Worm (Caenorhabditis elegans) whole organism, young adult: ENCODE data around the gene sir-2.3.
A peak's percentile ranks its signal among the peaks of the same experiment; 100 is the strongest.

ENCODE experiments used
- B0336.3 ChIP-seq: fragments of 200-800 bp; sonication (Bioruptor generic); IDR thresholded peaks from 2 replicates; pipeline ENCODE4 v1.3.6; 2022; ENCODE audit warnings: missing genetic modification characterization, missing compliant biosample characterization
- C17E4.6 ChIP-seq: fragments of 200-800 bp; sonication (Bioruptor generic); IDR thresholded peaks from 2 replicates; pipeline ENCODE4 v1.3.6; 2022; ENCODE audit warnings: missing genetic modification reagents, missing genetic modification characterization, missing compliant biosample characterization
- F23B12.7 ChIP-seq: sonication (generic microtip); optimal IDR thresholded peaks from 2 replicates; lab custom pipeline; 2017; ENCODE audit warnings: missing genetic modification characterization, mild to moderate bottlenecking, missing compliant biosample characterization, antibody characterized with exemption, moderate library complexity; ENCODE audit not compliant: insufficient read depth
- F39B2.1 ChIP-seq: fragments of 200-800 bp; sonication (Bioruptor generic); IDR thresholded peaks from 2 replicates; pipeline ENCODE4 v1.3.6; 2022; ENCODE audit warnings: missing genetic modification reagents, missing genetic modification characterization, missing compliant biosample characterization
- F52B5.7 ChIP-seq: sonication (generic microtip); optimal IDR thresholded peaks from 2 replicates; lab custom pipeline; 2016; ENCODE audit warnings: mild to moderate bottlenecking, missing genetic modification characterization, missing compliant biosample characterization
- Y53G8AR.9 ChIP-seq: fragments of 200-800 bp; sonication (Bioruptor generic); conservative IDR thresholded peaks from 2 replicates; pipeline ENCODE4 v1.3.6; 2022; ENCODE audit warnings: missing genetic modification reagents, missing genetic modification characterization, missing compliant biosample characterization
- atf-7 ChIP-seq: sonication (generic microtip); optimal IDR thresholded peaks from 2 replicates; lab custom pipeline; 2017; ENCODE audit warnings: mild to moderate bottlenecking, missing genetic modification characterization, missing compliant biosample characterization
- athp-1 ChIP-seq: sonication (generic microtip); optimal IDR thresholded peaks from 2 replicates; lab custom pipeline; 2017; ENCODE audit warnings: mild to moderate bottlenecking, missing genetic modification characterization, missing compliant biosample characterization
- attf-5 ChIP-seq: fragments of 200-800 bp; sonication (Bioruptor generic); optimal IDR thresholded peaks from 2 replicates; lab custom pipeline; 2018; ENCODE audit warnings: mild to moderate bottlenecking, missing genetic modification characterization, missing compliant biosample characterization
- cebp-1 ChIP-seq, 2 experiments: fragments of 200-800 bp in 1 of 2; sonication (Bioruptor generic) in 1 of 2; sonication (generic microtip) in 1 of 2; IDR thresholded peaks in 1 of 2; optimal IDR thresholded peaks in 1 of 2; 2 replicates each; pipeline versions ENCODE4 v1.3.6 to Lab custom; 2017 to 2022; ENCODE audit warnings: missing compliant biosample characterization in 2 of 2, missing genetic modification characterization in 2 of 2, mild to moderate bottlenecking in 1 of 2, missing genetic modification reagents in 1 of 2, moderate library complexity in 1 of 2
- ceh-40 ChIP-seq: fragments of 200-800 bp; sonication (Bioruptor generic); IDR thresholded peaks from 2 replicates; pipeline ENCODE4 v1.3.6; 2022; ENCODE audit warnings: missing genetic modification characterization, missing compliant biosample characterization
- ceh-79 ChIP-seq: sonication (generic microtip); optimal IDR thresholded peaks from 2 replicates; lab custom pipeline; 2017; ENCODE audit warnings: mild to moderate bottlenecking, missing genetic modification characterization, missing compliant biosample characterization
- ceh-91 ChIP-seq: fragments of 200-800 bp; sonication (Bioruptor generic); IDR thresholded peaks from 2 replicates; pipeline ENCODE4 v1.3.6; 2022; ENCODE audit warnings: missing genetic modification reagents, missing genetic modification characterization, missing compliant biosample characterization
- chd-7 ChIP-seq: sonication (generic microtip); optimal IDR thresholded peaks from 2 replicates; lab custom pipeline; 2016; ENCODE audit warnings: mild to moderate bottlenecking, missing genetic modification characterization, moderate library complexity, missing compliant biosample characterization
- egrh-3 ChIP-seq: fragments of 200-800 bp; sonication (Bioruptor generic); IDR thresholded peaks from 2 replicates; pipeline ENCODE4 v1.3.6; 2022; ENCODE audit warnings: missing genetic modification reagents, missing genetic modification characterization, missing compliant biosample characterization
- hmg-20 ChIP-seq: fragments of 200-800 bp; sonication (Bioruptor generic); IDR thresholded peaks from 2 replicates; pipeline ENCODE4 v1.3.6; 2022; ENCODE audit warnings: missing genetic modification reagents, missing genetic modification characterization, missing compliant biosample characterization
- hsf-1 ChIP-seq: fragments of 200-800 bp; sonication (Bioruptor generic); IDR thresholded peaks from 2 replicates; pipeline ENCODE4 v1.3.6; 2022; ENCODE audit warnings: missing genetic modification reagents, missing genetic modification characterization, missing compliant biosample characterization
- let-526 ChIP-seq: fragments of 200-800 bp; sonication (Bioruptor generic); IDR thresholded peaks from 2 replicates; pipeline ENCODE4 v1.3.6; 2022; ENCODE audit warnings: missing genetic modification reagents, missing genetic modification characterization, missing compliant biosample characterization
- let-607 ChIP-seq, 2 experiments: fragments of 200-800 bp in 1 of 2; sonication (Bioruptor generic) in 1 of 2; sonication (generic microtip) in 1 of 2; optimal IDR thresholded peaks; 2 replicates each; lab custom pipeline; 2016 to 2018; ENCODE audit warnings: mild to moderate bottlenecking in 2 of 2, missing compliant biosample characterization in 2 of 2, missing genetic modification characterization in 2 of 2, moderate library complexity in 2 of 2, missing genotype in 1 of 2
- nfya-1 ChIP-seq: sonication (generic microtip); optimal IDR thresholded peaks from 2 replicates; lab custom pipeline; 2017; ENCODE audit warnings: antibody characterized with exemption, missing compliant biosample characterization, missing genetic modification characterization, borderline replicate concordance; ENCODE audit not compliant: insufficient read depth
- nfyb-1 ChIP-seq: fragments of 200-800 bp; sonication (Bioruptor generic); IDR thresholded peaks from 2 replicates; pipeline ENCODE4 v1.3.6; 2022; ENCODE audit warnings: missing genetic modification reagents, missing genetic modification characterization, missing compliant biosample characterization
- nhr-80 ChIP-seq: sonication (generic microtip); optimal IDR thresholded peaks from 2 replicates; lab custom pipeline; 2016; ENCODE audit warnings: missing genetic modification characterization, missing compliant biosample characterization
- pha-4 ChIP-seq: fragments of 150-350 bp; sonication (generic microtip); optimal IDR thresholded peaks from 2 replicates; lab custom pipeline; 2014; ENCODE audit warnings: missing biosample characterization, missing genetic modification reagents, missing genetic modification characterization
- somi-1 ChIP-seq: fragments of 200-800 bp; sonication (Bioruptor generic); optimal IDR thresholded peaks from 2 replicates; lab custom pipeline; 2018; ENCODE audit warnings: mild to moderate bottlenecking, missing genetic modification characterization, missing compliant biosample characterization
- sptf-2 ChIP-seq: fragments of 200-800 bp; sonication (Bioruptor generic); optimal IDR thresholded peaks from 2 replicates; lab custom pipeline; 2018; ENCODE audit warnings: mild to moderate bottlenecking, missing genetic modification characterization, missing compliant biosample characterization
- unc-130 ChIP-seq: sonication (generic microtip); optimal IDR thresholded peaks from 2 replicates; lab custom pipeline; 2016; ENCODE audit warnings: missing genetic modification reagents, missing genetic modification characterization, missing compliant biosample characterization
- unc-62 ChIP-seq: fragments of 150-350 bp; optimal IDR thresholded peaks from 2 replicates; lab custom pipeline; 2014; ENCODE audit warnings: missing biosample characterization, missing genetic modification reagents, missing genetic modification characterization
- ztf-26 ChIP-seq: sonication (generic microtip); optimal IDR thresholded peaks from 2 replicates; lab custom pipeline; 2017; ENCODE audit warnings: missing genetic modification characterization, missing compliant biosample characterization

The sir-2.3 gene

ce11 chrX:13359800-13360199 is 28.3 kb downstream of the sir-2.3 start:
- TF ChIP-seq nfyb-1 (GFP tag; lab: Robert Waterston, UW) (0 out of 2 replicates have a peak, but pooled peaks have one; percentile 26), unc-62 (GFP tag; lab: Kevin White, UChicago) (peak; percentile 18), cebp-1 (GFP tag; IDR thresholded peaks at IDR 0.05; lab: Robert Waterston, UW) (no peak), cebp-1 (tag; optimal IDR thresholded peaks at IDR 0.05; lab: Kevin White, UChicago) (peak; percentile 19), F39B2.1 (GFP tag; lab: Robert Waterston, UW) (no peak), ztf-26 (tag; lab: Kevin White, UChicago) (peak; percentile 19), hsf-1 (GFP tag; lab: Robert Waterston, UW) (no peak), nhr-80 (tag; lab: Kevin White, UChicago) (peak; percentile 35), B0336.3 (GFP tag; lab: Robert Waterston, UW) (no peak), F52B5.7 (no peak)

ce11 chrX:13360632-13361031 is 29.1 kb downstream of the sir-2.3 start:
- TF ChIP-seq B0336.3 (GFP tag; lab: Robert Waterston, UW): no peak
- no peak for TF ChIP-seq hmg-20
- TF ChIP-seq cebp-1 (GFP tag; IDR thresholded peaks at IDR 0.05; lab: Robert Waterston, UW): no peak
- peak; percentile 38 for TF ChIP-seq cebp-1 (tag; optimal IDR thresholded peaks at IDR 0.05; lab: Kevin White, UChicago)
- no peak for TF ChIP-seq Y53G8AR.9 (GFP tag; lab: Robert Waterston, UW)
- TF ChIP-seq ceh-91 (GFP tag; lab: Robert Waterston, UW): no peak
- TF ChIP-seq nhr-80 (tag; lab: Kevin White, UChicago): peak; percentile 90
- TF ChIP-seq let-526 (GFP tag; lab: Robert Waterston, UW): no peak
- TF ChIP-seq atf-7 (tag; lab: Kevin White, UChicago): peak; percentile 35
- no peak for TF ChIP-seq athp-1 (tag; lab: Kevin White, UChicago)
- TF ChIP-seq F23B12.7: no peak
- no peak for TF ChIP-seq hsf-1 (GFP tag; lab: Robert Waterston, UW)
- TF ChIP-seq somi-1 (GFP tag; lab: Kevin White, UChicago): no peak
- TF ChIP-seq sptf-2 (GFP tag; lab: Kevin White, UChicago): no peak
- TF ChIP-seq, all 124 proteins: peak for 3

- TF ChIP-seq pha-4 (tag; lab: Kevin White, UChicago) (no peak), chd-7 (tag; lab: Kevin White, UChicago) (no peak), ztf-26 (tag; lab: Kevin White, UChicago) (no peak)
Measured at ce11 chrX:13362486-13362885, 31.0 kb downstream of the sir-2.3 start, which contains the start of gene C49F8.15. TSS of gene C49F8.15 (minus strand) at chrX:13362586.

- TF ChIP-seq egrh-3 (GFP tag; lab: Robert Waterston, UW) (no peak), let-607 (tag; optimal IDR thresholded peaks at IDR 0.05; lab: Kevin White, UChicago) (no peak), ceh-79 (tag; lab: Kevin White, UChicago) (no peak)
Measured at ce11 chrX:13364897-13365296, 33.4 kb downstream of the sir-2.3 start, which contains the start of gene C49F8.1. TSS of gene C49F8.1 (minus strand) at chrX:13364997.

ce11 chrX:13366955-13367354 is 35.5 kb downstream of the sir-2.3 start:
- TF ChIP-seq unc-130 (GFP tag; lab: Kevin White, UChicago): no peak
- no peak for TF ChIP-seq nfya-1 (tag; lab: Kevin White, UChicago)
- TF ChIP-seq attf-5 (GFP tag; lab: Kevin White, UChicago): no peak
- no peak for TF ChIP-seq C17E4.6 (GFP tag; lab: Robert Waterston, UW)
- TF ChIP-seq ceh-40 (GFP tag; lab: Robert Waterston, UW): no peak
- peak; percentile 69; the same call in 1 of the 2 replicates for TF ChIP-seq cebp-1 (GFP tag; IDR thresholded peaks at IDR 0.05; lab: Robert Waterston, UW)
- TF ChIP-seq cebp-1 (tag; optimal IDR thresholded peaks at IDR 0.05; lab: Kevin White, UChicago): peak; percentile 87
